Worm (Caenorhabditis elegans) whole organism, young adult: ENCODE results near the gene C16C10.9.

ENCODE experiments used
- B0019.2 ChIP-seq: fragments of 200-800 bp; sonication (Bioruptor generic); conservative IDR thresholded peaks from 2 replicates; pipeline ENCODE4 v1.3.6; 2022; ENCODE audit warnings: missing genetic modification reagents, missing genetic modification characterization, missing compliant biosample characterization
- B0261.1 ChIP-seq: sonication (generic microtip); optimal IDR thresholded peaks from 2 replicates; lab custom pipeline; 2016; ENCODE audit warnings: mild to moderate bottlenecking, missing genetic modification characterization, moderate library complexity, missing compliant biosample characterization
- C17E4.6 ChIP-seq: fragments of 200-800 bp; sonication (Bioruptor generic); IDR thresholded peaks from 2 replicates; pipeline ENCODE4 v1.3.6; 2022; ENCODE audit warnings: missing genetic modification reagents, missing genetic modification characterization, missing compliant biosample characterization
- F10E7.11 ChIP-seq: sonication (generic microtip); optimal IDR thresholded peaks from 2 replicates; lab custom pipeline; 2017; ENCODE audit warnings: mild to moderate bottlenecking, missing genetic modification characterization, moderate library complexity, missing compliant biosample characterization
- K11D2.4 ChIP-seq: fragments of 200-800 bp; sonication (Bioruptor generic); IDR thresholded peaks from 2 replicates; pipeline ENCODE4 v1.3.6; 2022; ENCODE audit warnings: missing genetic modification reagents, missing genetic modification characterization, missing compliant biosample characterization
- Y67H2A.10 ChIP-seq: fragments of 200-800 bp; sonication (Bioruptor generic); conservative IDR thresholded peaks from 2 replicates; pipeline ENCODE4 v1.3.6; 2022; ENCODE audit warnings: missing genetic modification reagents, missing genetic modification characterization, missing compliant biosample characterization
- aptf-3 ChIP-seq: fragments of 200-800 bp; sonication (Bioruptor generic); IDR thresholded peaks from 2 replicates; pipeline ENCODE4 v1.3.6; 2022; ENCODE audit warnings: missing genetic modification characterization, missing compliant biosample characterization
- attf-6 ChIP-seq: fragments of 200-800 bp; sonication (Bioruptor generic); IDR thresholded peaks from 2 replicates; pipeline ENCODE4 v1.3.6; 2022; ENCODE audit warnings: missing genetic modification reagents, missing genetic modification characterization, missing compliant biosample characterization
- bed-2 ChIP-seq: fragments of 200-800 bp; sonication (Bioruptor generic); IDR thresholded peaks from 2 replicates; pipeline ENCODE4 v1.3.6; 2022; ENCODE audit warnings: missing genetic modification reagents, missing genetic modification characterization, missing compliant biosample characterization
- ceh-91 ChIP-seq: fragments of 200-800 bp; sonication (Bioruptor generic); IDR thresholded peaks from 2 replicates; pipeline ENCODE4 v1.3.6; 2022; ENCODE audit warnings: missing genetic modification reagents, missing genetic modification characterization, missing compliant biosample characterization
- dox-1 ChIP-seq: fragments of 200-800 bp; sonication (Bioruptor generic); IDR thresholded peaks from 2 replicates; pipeline ENCODE4 v1.3.6; 2022; ENCODE audit warnings: missing genetic modification reagents, missing genetic modification characterization, missing compliant biosample characterization
- egl-44 ChIP-seq: fragments of 200-800 bp; sonication (Bioruptor generic); IDR thresholded peaks from 2 replicates; pipeline ENCODE4 v1.3.6; 2022; ENCODE audit warnings: missing genetic modification reagents, missing genetic modification characterization, missing compliant biosample characterization
- ekl-4 ChIP-seq: fragments of 200-800 bp; sonication (Bioruptor generic); IDR thresholded peaks from 2 replicates; pipeline ENCODE4 v1.3.6; 2022; ENCODE audit warnings: missing genetic modification reagents, missing genetic modification characterization, missing compliant biosample characterization
- gei-17 ChIP-seq: fragments of 200-800 bp; sonication (Bioruptor generic); optimal IDR thresholded peaks from 2 replicates; lab custom pipeline; 2018; ENCODE audit warnings: mild to moderate bottlenecking, missing genetic modification characterization, missing compliant biosample characterization
- him-1 ChIP-seq: sonication (generic microtip); optimal IDR thresholded peaks from 2 replicates; lab custom pipeline; 2016; ENCODE audit warnings: missing genotype, missing genetic modification reagents, missing genetic modification characterization, missing compliant biosample characterization
- hrde-1 ChIP-seq: sonication (generic microtip); optimal IDR thresholded peaks from 2 replicates; lab custom pipeline; 2016; ENCODE audit warnings: missing genetic modification characterization, mild to moderate bottlenecking, missing compliant biosample characterization, moderate library complexity, missing genotype, missing genetic modification reagents, borderline replicate concordance
- hsf-1 ChIP-seq: fragments of 200-800 bp; sonication (Bioruptor generic); IDR thresholded peaks from 2 replicates; pipeline ENCODE4 v1.3.6; 2022; ENCODE audit warnings: missing genetic modification reagents, missing genetic modification characterization, missing compliant biosample characterization
- lag-1 ChIP-seq: fragments of 200-800 bp; sonication (Bioruptor generic); IDR thresholded peaks from 2 replicates; pipeline ENCODE4 v1.3.6; 2022; ENCODE audit warnings: missing genetic modification reagents, missing genetic modification characterization, missing compliant biosample characterization
- let-607 ChIP-seq, 2 experiments: fragments of 200-800 bp in 1 of 2; sonication (Bioruptor generic) in 1 of 2; sonication (generic microtip) in 1 of 2; optimal IDR thresholded peaks; 2 replicates each; lab custom pipeline; 2016 to 2018; ENCODE audit warnings: mild to moderate bottlenecking in 2 of 2, missing compliant biosample characterization in 2 of 2, missing genetic modification characterization in 2 of 2, moderate library complexity in 2 of 2, missing genotype in 1 of 2
- lsy-27 ChIP-seq: sonication (generic microtip); optimal IDR thresholded peaks from 2 replicates; lab custom pipeline; 2017; ENCODE audit warnings: missing genetic modification characterization, mild to moderate bottlenecking, missing compliant biosample characterization, antibody characterized with exemption, missing genotype, borderline replicate concordance; ENCODE audit not compliant: insufficient read depth
- mcd-1 ChIP-seq: fragments of 200-800 bp; sonication (Bioruptor generic); IDR thresholded peaks from 2 replicates; pipeline ENCODE4 v1.3.6; 2022; ENCODE audit warnings: missing genetic modification reagents, missing genetic modification characterization, missing compliant biosample characterization
- mes-4 ChIP-seq: sonication (generic microtip); optimal IDR thresholded peaks from 2 replicates; lab custom pipeline; 2016; ENCODE audit warnings: missing genotype, missing genetic modification characterization, missing compliant biosample characterization
- nhr-120 ChIP-seq: fragments of 200-800 bp; sonication (Bioruptor generic); IDR thresholded peaks from 2 replicates; pipeline ENCODE4 v1.3.6; 2022; ENCODE audit warnings: missing genetic modification characterization, missing compliant biosample characterization
- nhr-80 ChIP-seq: sonication (generic microtip); optimal IDR thresholded peaks from 2 replicates; lab custom pipeline; 2016; ENCODE audit warnings: missing genetic modification characterization, missing compliant biosample characterization
- rcor-1 ChIP-seq: fragments of 200-800 bp; sonication (Bioruptor generic); IDR thresholded peaks from 2 replicates; pipeline ENCODE4 v1.3.6; 2022; ENCODE audit warnings: missing genetic modification reagents, missing genetic modification characterization, missing compliant biosample characterization
- rpc-1 ChIP-seq, 2 experiments: fragments of 150-350 bp in 1 of 2; sonication (generic microtip) in 1 of 2; optimal IDR thresholded peaks; 2 replicates each; lab custom pipeline; 2014 to 2018; ENCODE audit warnings: missing biosample characterization in 1 of 2, missing genetic modification characterization in 1 of 2, missing genetic modification reagents in 1 of 2, missing genotype in 1 of 2
- snpc-1.1 ChIP-seq: sonication (generic microtip); optimal IDR thresholded peaks from 2 replicates; lab custom pipeline; 2017; ENCODE audit warnings: missing genetic modification characterization, mild to moderate bottlenecking, missing compliant biosample characterization, antibody characterized with exemption, moderate library complexity, missing genotype, missing genetic modification reagents; ENCODE audit not compliant: insufficient read depth
- snpc-3.4 ChIP-seq: sonication (generic microtip); optimal IDR thresholded peaks from 2 replicates; lab custom pipeline; 2017; ENCODE audit warnings: missing genetic modification characterization, mild to moderate bottlenecking, missing compliant biosample characterization, antibody characterized with exemption, moderate library complexity, missing genotype, missing genetic modification reagents
- somi-1 ChIP-seq: fragments of 200-800 bp; sonication (Bioruptor generic); optimal IDR thresholded peaks from 2 replicates; lab custom pipeline; 2018; ENCODE audit warnings: mild to moderate bottlenecking, missing genetic modification characterization, missing compliant biosample characterization
- tbp1 ChIP-seq: fragments of 200-800 bp; sonication (Bioruptor generic); optimal IDR thresholded peaks from 2 replicates; lab custom pipeline; 2018; ENCODE audit warnings: mild to moderate bottlenecking, missing genetic modification characterization, missing compliant biosample characterization
- tlf-1 ChIP-seq: fragments of 200-800 bp; sonication (Bioruptor generic); optimal IDR thresholded peaks from 2 replicates; lab custom pipeline; 2018; ENCODE audit warnings: mild to moderate bottlenecking, missing genetic modification characterization, missing compliant biosample characterization
- unc-130 ChIP-seq: sonication (generic microtip); optimal IDR thresholded peaks from 2 replicates; lab custom pipeline; 2016; ENCODE audit warnings: missing genetic modification reagents, missing genetic modification characterization, missing compliant biosample characterization
- xnd-1 ChIP-seq: sonication (generic microtip); optimal IDR thresholded peaks from 2 replicates; lab custom pipeline; 2016; ENCODE audit warnings: missing genotype, missing genetic modification reagents, missing genetic modification characterization, missing compliant biosample characterization
- zfh-2 ChIP-seq: fragments of 200-800 bp; sonication (Bioruptor generic); conservative IDR thresholded peaks from 2 replicates; pipeline ENCODE4 v1.3.6; 2022; ENCODE audit warnings: missing genetic modification reagents, missing genetic modification characterization, missing compliant biosample characterization
- zim-3 ChIP-seq: sonication (generic microtip); optimal IDR thresholded peaks from 2 replicates; lab custom pipeline; 2017; ENCODE audit warnings: mild to moderate bottlenecking, missing genetic modification characterization, moderate library complexity, missing compliant biosample characterization
- ztf-26 ChIP-seq: sonication (generic microtip); optimal IDR thresholded peaks from 2 replicates; lab custom pipeline; 2017; ENCODE audit warnings: missing genetic modification characterization, missing compliant biosample characterization
- ztf-28 ChIP-seq: fragments of 200-800 bp; sonication (Bioruptor generic); IDR thresholded peaks from 2 replicates; pipeline ENCODE4 v1.3.6; 2022; ENCODE audit warnings: missing genetic modification reagents, missing genetic modification characterization, missing compliant biosample characterization

Gene C16C10.9

DNA sequence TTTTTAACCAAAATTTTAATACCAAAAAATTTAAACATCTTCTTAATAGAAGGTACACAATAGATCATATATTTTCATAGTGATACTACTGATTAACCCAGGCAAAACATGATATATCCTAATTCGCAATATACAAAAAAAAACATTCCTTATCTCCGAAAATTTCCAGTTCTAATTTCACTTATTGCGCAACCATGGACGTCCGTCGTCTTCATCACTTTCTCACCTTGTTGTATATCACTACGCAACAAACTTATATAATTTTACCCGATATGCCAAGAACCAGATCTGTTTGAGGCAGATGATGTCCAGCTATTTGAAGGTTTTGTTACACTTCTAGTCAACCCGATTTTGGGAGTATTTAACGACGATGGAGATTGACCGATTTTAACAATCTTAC is 30.6 kb upstream of the C16C10.9 start, which contains the start of gene R74.2:
Gene R74.2, plus strand, starts transcription at position 316 of the 400 bp plus-strand sequence.
- TF ChIP-seq snpc-1.1 (tag; lab: Kevin White, UChicago) = no peak
- TF ChIP-seq lsy-27 (tag; lab: Kevin White, UChicago) = no peak
- no peak for TF ChIP-seq Y67H2A.10
- TF ChIP-seq mes-4 (tag; lab: Kevin White, UChicago) = no peak
- no peak for TF ChIP-seq hsf-1 (GFP tag; lab: Robert Waterston, UW)
- no peak for TF ChIP-seq ceh-91 (GFP tag; lab: Robert Waterston, UW)
- no peak for TF ChIP-seq ztf-26 (tag; lab: Kevin White, UChicago)
- TF ChIP-seq gei-17 (GFP tag; lab: Kevin White, UChicago) = no peak
- TF ChIP-seq egl-44 (GFP tag; lab: Robert Waterston, UW) = no peak
- TF ChIP-seq zfh-2 (GFP tag; lab: Robert Waterston, UW) = no peak
- no peak for TF ChIP-seq hrde-1

DNA sequence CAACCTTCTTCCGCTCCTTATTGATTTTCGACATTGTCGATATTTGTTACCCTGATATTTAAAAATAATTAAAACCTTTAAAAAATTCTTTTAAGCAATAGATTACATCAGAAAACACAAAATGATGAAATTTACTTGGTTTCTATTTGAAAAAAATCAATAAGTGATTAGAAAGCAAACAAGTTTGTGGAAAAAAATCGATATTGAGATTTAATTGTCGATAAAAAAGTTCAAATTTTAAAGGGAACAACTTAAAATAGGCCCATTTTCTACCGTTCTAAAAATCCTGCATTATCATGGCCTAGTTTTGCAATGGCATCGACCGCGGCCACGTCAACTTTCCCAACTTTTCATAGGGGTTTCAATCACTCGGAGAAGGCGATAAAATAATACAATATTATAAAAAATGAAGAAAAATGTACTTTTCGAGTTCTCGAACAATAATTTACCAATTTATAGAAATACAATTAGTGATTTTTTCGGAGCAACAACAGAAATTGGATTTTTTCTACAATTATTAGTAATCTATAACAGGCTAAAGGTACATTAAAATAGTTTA is 29.6 kb upstream of the C16C10.9 start, which contains the start of gene lars-1:
Gene lars-1, minus strand, starts transcription at position 51 of the 559 bp plus-strand sequence.
- no peak for TF ChIP-seq F10E7.11 (tag; lab: Kevin White, UChicago)
- no peak for TF ChIP-seq B0261.1 (tag; lab: Kevin White, UChicago)
- no peak for TF ChIP-seq zim-3 (tag; lab: Kevin White, UChicago)
- no peak for TF ChIP-seq lsy-27 (tag; lab: Kevin White, UChicago)
- TF ChIP-seq let-607 (tag; optimal IDR thresholded peaks at IDR 0.05; lab: Kevin White, UChicago) = peak; percentile 87 to 92
- no peak for TF ChIP-seq bed-2 (GFP tag; lab: Robert Waterston, UW)
- no peak for TF ChIP-seq egl-44 (GFP tag; lab: Robert Waterston, UW)
- TF ChIP-seq attf-6 = no peak
- peak; percentile 48 for TF ChIP-seq nhr-80
- TF ChIP-seq, all 124 proteins: peak for 2

DNA sequence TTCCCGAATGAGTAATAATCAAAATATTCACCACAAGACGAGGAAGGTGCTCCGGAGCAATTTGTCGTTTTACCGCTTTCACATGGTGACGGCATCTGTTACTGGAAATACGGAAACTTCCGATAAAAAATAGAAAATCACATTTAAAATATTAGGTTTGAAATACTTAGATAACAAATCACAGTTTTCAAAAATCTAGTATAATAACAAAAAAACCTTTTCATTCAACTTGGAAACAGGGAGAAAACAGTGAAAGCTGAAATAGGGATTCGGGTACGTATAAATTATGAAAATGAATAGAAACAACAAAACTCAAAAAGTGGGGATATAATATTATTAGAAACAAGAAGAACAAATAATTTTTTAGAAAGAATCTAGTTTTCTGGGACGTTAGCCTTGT is 24.1 kb upstream of the C16C10.9 start, which contains the start of gene C16C10.1:
Gene C16C10.1, minus strand, starts transcription at position 101 of the 400 bp plus-strand sequence.
- TF ChIP-seq aptf-3 (GFP tag; lab: Robert Waterston, UW) (0 out of 2 replicates have a peak, but pooled peaks have one; percentile 20), nhr-120 (GFP tag; lab: Robert Waterston, UW) (no peak)

ce11 chrIII:4178564-4178963 is 21.4 kb upstream of the C16C10.9 start, which contains the start of gene C16C10.2:
Gene C16C10.2 (minus strand): TSS chrIII:4178664.
- no peak for TF ChIP-seq lag-1 (GFP tag; lab: Robert Waterston, UW)
- no peak for TF ChIP-seq K11D2.4 (GFP tag; lab: Robert Waterston, UW)
- no peak for TF ChIP-seq ztf-28 (GFP tag; lab: Robert Waterston, UW)
- TF ChIP-seq hsf-1 (GFP tag; lab: Robert Waterston, UW) = 0 out of 2 replicates have a peak, but pooled peaks have one; percentile 27

DNA sequence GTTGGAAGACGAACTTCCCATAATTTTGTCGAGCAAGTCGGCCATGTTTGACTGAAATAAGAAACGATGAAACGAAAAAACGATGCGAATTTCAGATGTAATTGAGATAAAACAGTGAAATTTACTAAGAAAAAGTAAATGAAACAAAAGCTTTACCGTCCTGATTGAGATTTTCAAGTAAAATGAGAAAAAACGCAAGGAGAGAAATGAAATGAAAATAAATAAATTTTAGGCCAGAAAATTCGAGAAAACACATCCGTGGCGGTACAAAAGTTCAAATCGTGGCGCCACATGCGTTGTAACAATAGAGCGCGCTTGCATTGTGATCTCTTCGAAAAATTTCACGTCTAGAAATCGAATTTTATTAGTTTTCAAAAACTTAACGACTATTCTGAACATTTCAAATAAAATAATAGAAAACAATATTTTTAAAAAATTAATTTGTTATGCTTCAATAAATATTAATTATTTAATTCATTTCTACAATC is 19.0 kb upstream of the C16C10.9 start, which contains the start of the genes hrde-1 and C16C10.13:
Gene hrde-1, minus strand, starts transcription at position 51 of the 488 bp plus-strand sequence.
Gene C16C10.13, plus strand, starts transcription at position 332 of the 488 bp plus-strand sequence.
- TF ChIP-seq dox-1 = peak; percentile 78
- TF ChIP-seq snpc-3.4 (tag; lab: Kevin White, UChicago) = peak; percentile 91
- no peak for TF ChIP-seq somi-1 (GFP tag; lab: Kevin White, UChicago)
- TF ChIP-seq tbp1 = peak; percentile 49
- peak; percentile 79 for TF ChIP-seq tlf-1 (GFP tag; lab: Kevin White, UChicago)
- TF ChIP-seq mcd-1 = peak; percentile 89
- TF ChIP-seq C17E4.6 (GFP tag; lab: Robert Waterston, UW) = peak; percentile 66; the same call in 1 of the 2 replicates
- TF ChIP-seq attf-6 = 0 out of 2 replicates have a peak, but pooled peaks have one; percentile 17
- TF ChIP-seq unc-130 (GFP tag; lab: Kevin White, UChicago) = peak; percentile 93
- peak; percentile 95 for TF ChIP-seq ceh-91 (GFP tag; lab: Robert Waterston, UW)
- peak; percentile 92 for TF ChIP-seq xnd-1 (tag; lab: Kevin White, UChicago)
- peak; percentile 65; the same call in 1 of the 2 replicates for TF ChIP-seq ekl-4 (GFP tag; lab: Robert Waterston, UW)
- TF ChIP-seq lsy-27 (tag; lab: Kevin White, UChicago) = peak; percentile 21
- peak; percentile 82 for TF ChIP-seq B0019.2 (GFP tag; lab: Robert Waterston, UW)
- peak; percentile 80 for TF ChIP-seq rcor-1
- TF ChIP-seq him-1 (tag; lab: Kevin White, UChicago) = peak; percentile 51
- peak; percentile 21 for TF ChIP-seq rpc-1 (optimal IDR thresholded peaks at IDR 0.05; lab: Kevin White, UChicago)
- no peak for TF ChIP-seq rpc-1 (tag; optimal IDR thresholded peaks at IDR 0.05; lab: Kevin White, UChicago)
